Worm (Caenorhabditis elegans) whole organism, late embryonic: Measurements from ENCODE around the gene D1086.10.

ENCODE experiments used
- Y22D7AL.16 ChIP-seq: sonication (generic microtip); optimal IDR thresholded peaks from 2 replicates; lab custom pipeline; 2016; ENCODE audit warnings: missing genetic modification characterization, missing compliant biosample characterization
- pros-1 ChIP-seq: fragments of 150-350 bp; optimal IDR thresholded peaks from 2 replicates; lab custom pipeline; 2014; ENCODE audit warnings: missing biosample characterization, missing genetic modification reagents, missing genetic modification characterization
- unc-3 ChIP-seq, 2 experiments: fragments of 200-800 bp in 1 of 2; sonication (Bioruptor generic) in 1 of 2; sonication (generic microtip) in 1 of 2; conservative IDR thresholded peaks in 1 of 2; optimal IDR thresholded peaks in 1 of 2; 2 replicates each; pipeline versions ENCODE4 v1.3.6 to Lab custom; 2016 to 2022; ENCODE audit warnings: missing compliant biosample characterization in 2 of 2, missing genetic modification characterization in 2 of 2, missing genetic modification reagents in 1 of 2

ce11 chrV:14128858-14129257 is 46.3 kb downstream of the D1086.10 start:
- TF ChIP-seq pros-1 (tag; lab: Kevin White, UChicago) = no peak
- no peak for TF ChIP-seq Y22D7AL.16 (tag; lab: Kevin White, UChicago)
- no peak for TF ChIP-seq unc-3 (GFP tag; conservative IDR thresholded peaks at IDR 0.05; lab: Robert Waterston, UW)
- no peak for TF ChIP-seq unc-3 (tag; optimal IDR thresholded peaks at IDR 0.05; lab: Kevin White, UChicago)
